Worm (Caenorhabditis elegans) whole organism, L3 larva: ENCODE data around the gene F49F1.10.

Experiments
- R02D3.7 ChIP-seq: fragments of 150-350 bp; optimal IDR thresholded peaks from 2 replicates; lab custom pipeline; 2014; ENCODE audit warnings: missing biosample characterization, missing genetic modification characterization
- nfya-1 ChIP-seq: sonication (generic microtip); optimal IDR thresholded peaks from 2 replicates; lab custom pipeline; 2017; ENCODE audit warnings: missing genetic modification characterization, mild to moderate bottlenecking, missing compliant biosample characterization, antibody characterized with exemption, moderate library complexity; ENCODE audit not compliant: insufficient read depth
- nhr-237 ChIP-seq: fragments of 150-350 bp; optimal IDR thresholded peaks from 2 replicates; lab custom pipeline; 2014; ENCODE audit warnings: missing biosample characterization, missing genetic modification characterization
- nhr-67 ChIP-seq: fragments of 150-350 bp; optimal IDR thresholded peaks from 2 replicates; lab custom pipeline; 2014; ENCODE audit warnings: missing biosample characterization, missing genetic modification characterization

DNA sequence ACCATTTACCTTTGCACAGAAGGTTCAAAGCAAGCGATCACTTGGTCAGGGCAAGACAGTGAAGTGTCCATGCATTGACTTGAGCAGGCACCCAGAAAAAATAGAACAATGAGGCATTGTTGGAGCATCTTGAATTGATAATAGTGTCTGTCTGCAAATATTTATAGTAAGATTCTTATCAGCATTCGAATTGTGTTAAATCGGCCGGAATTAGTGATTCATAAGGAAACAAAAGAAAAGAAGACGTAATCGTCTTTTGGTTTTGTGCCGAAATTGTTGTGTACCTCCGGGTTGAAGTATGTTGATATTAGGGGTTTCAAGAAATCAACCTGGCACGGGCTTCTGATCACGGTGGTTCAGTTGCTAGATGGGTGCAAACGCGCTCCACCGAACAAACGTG is 18.7 kb downstream of the F49F1.10 start, which contains the start of gene F49F1.5:
- TF ChIP-seq nhr-67 (no peak), R02D3.7 (tag; lab: Kevin White, UChicago) (no peak), nfya-1 (tag; lab: Kevin White, UChicago) (no peak), nhr-237 (tag; lab: Kevin White, UChicago) (no peak)
